Worm (Caenorhabditis elegans): ENCODE data around the gene B0416.10.

ce11 chrX:9278653-9279052, 4.2 kb upstream of the B0416.10 start, which contains the start of gene B0416.4:
- TF ChIP-seq ref-1 (GFP tag; conservative IDR thresholded peaks at IDR 0.05), result no peak
- TF ChIP-seq ztf-29 (GFP tag; IDR thresholded peaks at IDR 0.05), result no peak
- no peak for TF ChIP-seq flt-1 (GFP tag; IDR thresholded peaks at IDR 0.05)
- TF ChIP-seq T22C8.4 (GFP tag; IDR thresholded peaks at IDR 0.05), result no peak
- no peak for TF ChIP-seq ztf-23 (GFP tag; IDR thresholded peaks at IDR 0.05)
- no peak for TF ChIP-seq tab-1 (GFP tag; IDR thresholded peaks at IDR 0.05)
- TF ChIP-seq cog-1 (tag; optimal IDR thresholded peaks at IDR 0.05), result no peak
